Worm (Caenorhabditis elegans): ENCODE results near the gene csq-1.

ce11 chrX:14678983-14679382 lies 5.7 kb upstream of the csq-1 start:
- TF ChIP-seq K09A11.1 (tag; optimal IDR thresholded peaks at IDR 0.05; ENCODE audit: insufficient read depth) (no peak), C08G9.2 (tag; optimal IDR thresholded peaks at IDR 0.05) (no peak), pag-3 (tag; optimal IDR thresholded peaks at IDR 0.05; ENCODE audit: borderline replicate concordance) (no peak), pha-4 (tag; optimal IDR thresholded peaks at IDR 0.05) (no peak), hlh-30 (tag; optimal IDR thresholded peaks at IDR 0.05; ENCODE audit: insufficient read depth) (no peak), nhr-11 (tag; optimal IDR thresholded peaks at IDR 0.05) (no peak), elt-2 (tag; optimal IDR thresholded peaks at IDR 0.05) (no peak)
